Fruit fly (Drosophila melanogaster) whole organism, embryonic: ENCODE measurements around the gene CG7069.
A peak's percentile ranks its signal among the peaks of the same experiment; 100 is the strongest.

Source experiments
- Bdp1 ChIP-seq: fragments of 200-800 bp; sonication (Bioruptor generic); optimal IDR thresholded peaks from 3 replicates; lab custom pipeline; 2016; ENCODE audit warnings: missing biosample characterization, missing genetic modification characterization
- CG10147 ChIP-seq: fragments of 200-800 bp; sonication (Bioruptor generic); optimal IDR thresholded peaks from 2 replicates; lab custom pipeline; 2019; ENCODE audit warnings: missing biosample characterization, mild to moderate bottlenecking, missing genetic modification characterization, moderate library complexity
- CG13624 ChIP-seq: fragments of 200-800 bp; sonication (Bioruptor generic); optimal IDR thresholded peaks from 2 replicates; lab custom pipeline; 2016; ENCODE audit warnings: missing biosample characterization, missing genetic modification characterization
- CG15011 ChIP-seq: fragments of 200-800 bp; sonication (Bioruptor generic); optimal IDR thresholded peaks from 3 replicates; lab custom pipeline; 2018; ENCODE audit warnings: missing biosample characterization, mild to moderate bottlenecking, missing genetic modification characterization
- CG15073 ChIP-seq: fragments of 200-800 bp; sonication (Bioruptor generic); optimal IDR thresholded peaks from 2 replicates; lab custom pipeline; 2016; ENCODE audit warnings: missing biosample characterization, missing genetic modification characterization
- CG17802 ChIP-seq: fragments of 200-800 bp; sonication (Bioruptor generic); optimal IDR thresholded peaks from 2 replicates; lab custom pipeline; 2018; ENCODE audit warnings: missing biosample characterization, mild to moderate bottlenecking, missing genetic modification characterization, moderate library complexity
- CG2199 ChIP-seq: fragments of 200-800 bp; sonication (Bioruptor generic); IDR thresholded peaks from 3 replicates; pipeline ENCODE4 v1.3.6; 2022; ENCODE audit warnings: missing biosample characterization, missing genetic modification characterization
- CG2678 ChIP-seq: fragments of 200-800 bp; sonication (Bioruptor generic); optimal IDR thresholded peaks from 3 replicates; lab custom pipeline; 2019; ENCODE audit warnings: missing biosample characterization, mild to moderate bottlenecking, missing genetic modification characterization, moderate library complexity
- CG3281 ChIP-seq: fragments of 200-800 bp; sonication (Bioruptor generic); optimal IDR thresholded peaks from 3 replicates; lab custom pipeline; 2017; ENCODE audit warnings: missing biosample characterization, mild to moderate bottlenecking, missing genetic modification characterization
- CG4424 ChIP-seq: fragments of 200-800 bp; sonication (Bioruptor generic); optimal IDR thresholded peaks from 3 replicates; lab custom pipeline; 2016; ENCODE audit warnings: missing biosample characterization, missing genetic modification characterization
- CG4854 ChIP-seq: fragments of 200-800 bp; sonication (Bioruptor generic); optimal IDR thresholded peaks from 2 replicates; lab custom pipeline; 2016; ENCODE audit warnings: missing biosample characterization, missing genetic modification characterization, inconsistent platforms
- CG7556 ChIP-seq: fragments of 200-800 bp; sonication (Bioruptor generic); optimal IDR thresholded peaks from 2 replicates; lab custom pipeline; 2017; ENCODE audit warnings: missing biosample characterization, mild to moderate bottlenecking, missing genetic modification characterization
- CG7928 ChIP-seq: fragments of 200-800 bp; sonication (Bioruptor generic); optimal IDR thresholded peaks from 2 replicates; lab custom pipeline; 2017; ENCODE audit warnings: missing biosample characterization, mild to moderate bottlenecking, missing genetic modification characterization
- CG8290 ChIP-seq, 3 experiments: fragments of 200-800 bp; sonication (Bioruptor generic); optimal IDR thresholded peaks; 2 replicates each; lab custom pipeline; 2016 to 2019; ENCODE audit warnings: missing biosample characterization in 3 of 3, missing genetic modification characterization in 3 of 3, mild to moderate bottlenecking in 2 of 3, moderate library complexity in 1 of 3
- CG8478 ChIP-seq: fragments of >200 bp; optimal IDR thresholded peaks from 2 replicates; lab custom pipeline; 2018
- CG9609 ChIP-seq: fragments of 200-800 bp; sonication (Bioruptor generic); optimal IDR thresholded peaks from 3 replicates; lab custom pipeline; 2016; ENCODE audit warnings: missing biosample characterization, missing genetic modification characterization
- CG9797 ChIP-seq: fragments of 200-800 bp; sonication (Bioruptor generic); optimal IDR thresholded peaks from 3 replicates; lab custom pipeline; 2018; ENCODE audit warnings: missing biosample characterization, mild to moderate bottlenecking, missing genetic modification characterization
- Dip2 ChIP-seq: fragments of 200-800 bp; sonication (Bioruptor generic); IDR thresholded peaks from 2 replicates; pipeline ENCODE4 v1.3.6; 2022; ENCODE audit warnings: missing biosample characterization, missing genetic modification characterization
- Ets97D ChIP-seq: fragments of 200-800 bp; sonication (Bioruptor generic); optimal IDR thresholded peaks from 3 replicates; lab custom pipeline; 2016; ENCODE audit warnings: missing biosample characterization, missing genetic modification characterization
- HLH54F ChIP-seq: fragments of 200-800 bp; sonication (Bioruptor generic); optimal IDR thresholded peaks from 3 replicates; lab custom pipeline; 2016; ENCODE audit warnings: missing biosample characterization, missing genetic modification characterization
- Hey ChIP-seq: fragments of 200-800 bp; sonication (Bioruptor generic); optimal IDR thresholded peaks from 3 replicates; lab custom pipeline; 2018; ENCODE audit warnings: missing biosample characterization, mild to moderate bottlenecking, missing genetic modification characterization
- Kr ChIP-seq: fragments of 200-800 bp; sonication (Bioruptor generic); optimal IDR thresholded peaks from 2 replicates; lab custom pipeline; 2017; ENCODE audit warnings: missing biosample characterization, mild to moderate bottlenecking, missing genetic modification characterization
- MTF-1 ChIP-seq: fragments of 200-800 bp; sonication (Bioruptor generic); optimal IDR thresholded peaks from 2 replicates; lab custom pipeline; 2018; ENCODE audit warnings: missing biosample characterization, mild to moderate bottlenecking, missing genetic modification characterization, borderline replicate concordance
- Med ChIP-seq: fragments of 200-800 bp; sonication (Bioruptor generic); peaks from one replicate; lab custom pipeline; 2016; ENCODE audit warnings: missing biosample characterization, missing genetic modification characterization, mild to moderate bottlenecking, inconsistent platforms, moderate library complexity
- NC2β ChIP-seq: fragments of 200-800 bp; sonication (Bioruptor generic); optimal IDR thresholded peaks from 2 replicates; lab custom pipeline; 2016; ENCODE audit warnings: missing biosample characterization, missing genetic modification characterization
- Nf-YC ChIP-seq: fragments of 200-800 bp; optimal IDR thresholded peaks from 3 replicates; lab custom pipeline; 2019; ENCODE audit warnings: missing biosample characterization, mild to moderate bottlenecking, missing genetic modification characterization, moderate library complexity
- Poxn ChIP-seq: fragments of 200-800 bp; sonication (Bioruptor generic); IDR thresholded peaks from 2 replicates; pipeline ENCODE4 v1.3.6; 2022; ENCODE audit warnings: missing biosample characterization, missing genetic modification characterization
- Six4 ChIP-seq: fragments of 200-800 bp; sonication (Bioruptor generic); optimal IDR thresholded peaks from 2 replicates; lab custom pipeline; 2016; ENCODE audit warnings: missing biosample characterization, missing genetic modification characterization
- TFAM ChIP-seq: fragments of 200-800 bp; sonication (Bioruptor generic); optimal IDR thresholded peaks from 2 replicates; lab custom pipeline; 2017; ENCODE audit warnings: missing biosample characterization, missing genetic modification characterization, inconsistent platforms
- Taf1 ChIP-seq: fragments of 200-800 bp; sonication (Bioruptor generic); IDR thresholded peaks from 2 replicates; pipeline ENCODE4 v1.3.6; 2022; ENCODE audit warnings: missing biosample characterization, missing genetic modification characterization
- ap ChIP-seq: fragments of 200-800 bp; sonication (Bioruptor generic); IDR thresholded peaks from 2 replicates; pipeline ENCODE4 v1.3.6; 2022; ENCODE audit warnings: missing biosample characterization, missing genetic modification characterization
- bcd ChIP-seq: fragments of 200-800 bp; sonication (Bioruptor generic); optimal IDR thresholded peaks from 2 replicates; lab custom pipeline; 2017; ENCODE audit warnings: missing biosample characterization, mild to moderate bottlenecking, missing genetic modification characterization
- cg ChIP-seq: fragments of 200-800 bp; sonication (Bioruptor generic); optimal IDR thresholded peaks from 3 replicates; lab custom pipeline; 2019; ENCODE audit warnings: missing biosample characterization, mild to moderate bottlenecking, missing genetic modification characterization, moderate library complexity
- chn ChIP-seq: fragments of 200-800 bp; sonication (Bioruptor generic); optimal IDR thresholded peaks from 2 replicates; lab custom pipeline; 2016; ENCODE audit warnings: missing biosample characterization, missing genetic modification characterization
- disco-r ChIP-seq: fragments of 200-800 bp; sonication (Bioruptor generic); optimal IDR thresholded peaks from 2 replicates; lab custom pipeline; 2016; ENCODE audit warnings: missing biosample characterization, missing genetic modification characterization
- dysf ChIP-seq: fragments of 200-800 bp; sonication (Bioruptor generic); IDR thresholded peaks from 3 replicates; pipeline ENCODE4 v1.3.6; 2022; ENCODE audit warnings: missing biosample characterization, missing genetic modification characterization
- fd102C ChIP-seq: fragments of 200-800 bp; sonication (Bioruptor generic); optimal IDR thresholded peaks from 2 replicates; lab custom pipeline; 2018; ENCODE audit warnings: missing biosample characterization, mild to moderate bottlenecking, missing genetic modification characterization, moderate library complexity
- gsb-n ChIP-seq: fragments of 200-800 bp; sonication (Bioruptor generic); optimal IDR thresholded peaks from 3 replicates; lab custom pipeline; 2018; ENCODE audit warnings: missing biosample characterization, mild to moderate bottlenecking, missing genetic modification characterization
- kay ChIP-seq: fragments of 200-800 bp; sonication (Bioruptor generic); optimal IDR thresholded peaks from 2 replicates; lab custom pipeline; 2016; ENCODE audit warnings: missing biosample characterization, missing genetic modification characterization
- knrl ChIP-seq: fragments of 200-800 bp; sonication (Bioruptor generic); IDR thresholded peaks from 3 replicates; pipeline ENCODE4 v1.3.6; 2022; ENCODE audit warnings: missing biosample characterization, missing genetic modification characterization; ENCODE audit not compliant: partially characterized antibody
- lab ChIP-seq: fragments of 200-800 bp; sonication (Bioruptor generic); optimal IDR thresholded peaks from 3 replicates; lab custom pipeline; 2017; ENCODE audit warnings: missing biosample characterization, missing genetic modification characterization, mild to moderate bottlenecking, moderate library complexity, missing genetic modification reagents
- lmd ChIP-seq: fragments of 200-800 bp; sonication (Bioruptor generic); IDR thresholded peaks from 2 replicates; pipeline ENCODE4 v1.3.6; 2022; ENCODE audit warnings: missing biosample characterization, missing genetic modification characterization
- mam ChIP-seq: fragments of 200-800 bp; sonication (Bioruptor generic); optimal IDR thresholded peaks from 3 replicates; lab custom pipeline; 2016; ENCODE audit warnings: missing biosample characterization, missing genetic modification characterization
- nmo ChIP-seq: fragments of 200-800 bp; sonication (Bioruptor generic); optimal IDR thresholded peaks from 2 replicates; lab custom pipeline; 2018; ENCODE audit warnings: missing biosample characterization, mild to moderate bottlenecking, missing genetic modification characterization, moderate library complexity
- sisA ChIP-seq: fragments of 200-800 bp; sonication (Bioruptor generic); IDR thresholded peaks from 2 replicates; pipeline ENCODE4 v1.3.6; 2022; ENCODE audit warnings: missing biosample characterization, missing genetic modification characterization
- tap ChIP-seq: fragments of 200-800 bp; optimal IDR thresholded peaks from 3 replicates; lab custom pipeline; 2019; ENCODE audit warnings: missing biosample characterization, mild to moderate bottlenecking, missing genetic modification characterization, moderate library complexity
- tna ChIP-seq: fragments of 200-800 bp; sonication (Bioruptor generic); IDR thresholded peaks from 2 replicates; pipeline ENCODE4 v1.3.6; 2022; ENCODE audit warnings: missing biosample characterization, missing genetic modification characterization; ENCODE audit not compliant: partially characterized antibody
- vfl ChIP-seq: fragments of 200-800 bp; sonication (Bioruptor generic); optimal IDR thresholded peaks from 2 replicates; lab custom pipeline; 2016; ENCODE audit warnings: missing biosample characterization, missing genetic modification characterization
- vvl ChIP-seq: fragments of 200-800 bp; sonication (Bioruptor generic); IDR thresholded peaks from 2 replicates; pipeline ENCODE4 v1.3.6; 2022; ENCODE audit warnings: missing biosample characterization, missing genetic modification characterization

The CG7069 gene

DNA sequence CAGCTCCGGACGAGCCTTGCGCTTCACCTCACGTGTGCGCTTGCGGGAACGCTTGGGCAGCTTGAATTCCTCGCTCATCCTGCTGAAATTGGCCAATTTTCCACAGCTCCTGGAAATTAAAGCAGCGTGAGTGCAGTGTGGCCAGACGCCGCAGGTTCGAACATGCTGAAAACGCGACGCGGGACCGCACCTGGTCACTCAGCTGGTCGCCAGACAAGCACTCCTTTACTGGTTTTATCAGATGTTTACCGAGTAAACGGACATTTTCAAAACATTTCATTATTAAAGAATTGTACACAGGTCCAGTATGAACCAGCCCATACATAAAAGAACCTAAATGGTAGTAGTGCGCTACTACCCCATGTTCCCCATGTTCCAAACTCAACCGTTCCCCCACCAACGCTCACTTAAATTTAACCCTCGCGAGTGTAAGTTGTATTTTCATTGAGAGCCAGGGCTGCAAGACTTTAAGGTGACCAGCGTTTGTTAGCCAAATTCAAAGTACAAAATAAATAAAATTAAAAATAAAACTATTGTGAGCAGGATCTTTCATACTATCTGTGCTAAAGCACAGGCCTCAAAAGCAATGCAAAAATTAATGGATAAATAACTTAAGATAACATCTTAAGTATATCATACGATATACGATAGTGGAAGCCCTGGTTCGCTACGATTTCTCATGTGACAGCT lies 10.3 kb upstream of the CG7069 start, which contains the start of the genes JMJD6, CG7071 and Muted (continued):
- no peak for TF ChIP-seq Kr (GFP tag; lab: Kevin White, UChicago)
- TF ChIP-seq nmo, result peak; percentile 88
- TF ChIP-seq CG4424 (GFP tag; lab: Kevin White, UChicago), result peak; percentile 94
- TF ChIP-seq Ets97D (GFP tag; lab: Kevin White, UChicago), result peak; percentile 87
- TF ChIP-seq cg (GFP tag; lab: Kevin White, UChicago), result no peak
- TF ChIP-seq Six4 (GFP tag; lab: Kevin White, UChicago), result peak; percentile 89
- peak; percentile 92 for TF ChIP-seq vfl (GFP tag; lab: Kevin White, UChicago)
- TF ChIP-seq kay (GFP tag; lab: Kevin White, UChicago), result peak; percentile 75
- TF ChIP-seq tna, result peak; percentile 42; the same call in 1 of the 2 replicates
- no peak for TF ChIP-seq CG15073 (GFP tag; lab: Kevin White, UChicago)
- TF ChIP-seq ap, result peak; percentile 87
- TF ChIP-seq CG3281 (GFP tag; lab: Kevin White, UChicago), result peak; percentile 92
- peak; percentile 94 for TF ChIP-seq vvl (GFP tag; lab: Robert Waterston, UW)
- peak; percentile 84 for TF ChIP-seq Bdp1 (GFP tag; lab: Kevin White, UChicago)
- TF ChIP-seq gsb-n (tag; lab: Kevin White, UChicago), result peak; percentile 73
- peak; percentile 99 for TF ChIP-seq CG7928 (GFP tag; lab: Kevin White, UChicago)
- TF ChIP-seq TFAM (GFP tag; lab: Kevin White, UChicago), result no peak
- peak; percentile 93 for TF ChIP-seq sisA
- peak; percentile 78 for TF ChIP-seq Nf-YC (tag; lab: Kevin White, UChicago)
- peak; percentile 98 for TF ChIP-seq Med
- peak; percentile 83 for TF ChIP-seq CG9609 (GFP tag; lab: Kevin White, UChicago)
- peak; percentile 95 for TF ChIP-seq HLH54F (GFP tag; lab: Kevin White, UChicago)
- peak; percentile 89 for TF ChIP-seq CG9797 (GFP tag; lab: Kevin White, UChicago)
- peak; percentile 86 for TF ChIP-seq knrl (GFP tag; lab: Robert Waterston, UW)
- TF ChIP-seq bcd (GFP tag; lab: Kevin White, UChicago), result peak; percentile 90
- TF ChIP-seq Taf1 (GFP tag; lab: Robert Waterston, UW), result peak; percentile 76
- TF ChIP-seq CG8290 (GFP tag; optimal IDR thresholded peaks at IDR 0.05; lab: Kevin White, UChicago), result peak; percentile 35
- TF ChIP-seq CG8290 (tag; optimal IDR thresholded peaks at IDR 0.05; lab: Kevin White, UChicago), result peak; percentile 37 to 76
- TF ChIP-seq Poxn, result peak; percentile 76
- TF ChIP-seq lmd (GFP tag; lab: Robert Waterston, UW), result peak; percentile 91
- peak; percentile 67 for TF ChIP-seq tap (tag; lab: Kevin White, UChicago)
- TF ChIP-seq CG2678, result peak; percentile 92
- TF ChIP-seq CG7556 (GFP tag; lab: Kevin White, UChicago), result peak; percentile 85
- TF ChIP-seq CG17802 (tag; lab: Kevin White, UChicago), result peak; percentile 76
- TF ChIP-seq disco-r (GFP tag; lab: Kevin White, UChicago), result peak; percentile 76
- TF ChIP-seq CG4854 (GFP tag; lab: Kevin White, UChicago), result peak; percentile 92
- TF ChIP-seq CG2199 (GFP tag; lab: Robert Waterston, UW), result 0 out of 3 replicates have a peak, but pooled peaks have one; percentile 62
- peak; percentile 93 for TF ChIP-seq mam
- peak; percentile 84 for TF ChIP-seq NC2β
- peak; percentile 71 for TF ChIP-seq CG15011 (GFP tag; lab: Kevin White, UChicago)
- peak; percentile 93 for TF ChIP-seq chn
- TF ChIP-seq dysf (GFP tag; lab: Robert Waterston, UW), result peak; percentile 90
- no peak for TF ChIP-seq CG8478 (lab: Kevin White, UChicago)
- TF ChIP-seq Dip2, result peak; percentile 40; the same call in 1 of the 2 replicates
- TF ChIP-seq lab (GFP tag; lab: Kevin White, UChicago), result peak; percentile 95
- TF ChIP-seq Hey (tag; lab: Kevin White, UChicago), result peak; percentile 63
- TF ChIP-seq CG10147, result peak; percentile 91
- peak; percentile 76 for TF ChIP-seq MTF-1 (GFP tag; lab: Kevin White, UChicago)
- TF ChIP-seq CG13624 (GFP tag; lab: Kevin White, UChicago), result peak; percentile 89
- TF ChIP-seq fd102C, result peak; percentile 45
